Fruit fly (Drosophila melanogaster) whole organism, embryonic: ENCODE data around the gene Try29F.
A peak's percentile ranks its signal among the peaks of the same experiment; 100 is the strongest.

ENCODE experiments used
- Adf1 ChIP-seq: fragments of 200-800 bp; sonication (Bioruptor generic); IDR thresholded peaks from 2 replicates; pipeline ENCODE4 v1.3.6; 2022; ENCODE audit warnings: missing biosample characterization, missing genetic modification characterization
- B-H1 ChIP-seq: fragments of 200-800 bp; sonication (Bioruptor generic); IDR thresholded peaks from 3 replicates; pipeline ENCODE4 v1.3.6; 2022; ENCODE audit warnings: missing biosample characterization, missing genetic modification characterization
- Bdp1 ChIP-seq: fragments of 200-800 bp; sonication (Bioruptor generic); optimal IDR thresholded peaks from 3 replicates; lab custom pipeline; 2016; ENCODE audit warnings: missing biosample characterization, missing genetic modification characterization
- CG10959 ChIP-seq: fragments of 200-800 bp; sonication (Bioruptor generic); IDR thresholded peaks from 2 replicates; pipeline ENCODE4 v1.3.6; 2022; ENCODE audit warnings: missing biosample characterization, missing genetic modification characterization
- CG12219 ChIP-seq: fragments of 200-800 bp; sonication (Bioruptor generic); optimal IDR thresholded peaks from 3 replicates; lab custom pipeline; 2018; ENCODE audit warnings: missing biosample characterization, mild to moderate bottlenecking, missing genetic modification characterization
- CG12299 ChIP-seq: fragments of 200-800 bp; sonication (Bioruptor generic); optimal IDR thresholded peaks from 2 replicates; lab custom pipeline; 2018; ENCODE audit warnings: missing biosample characterization, mild to moderate bottlenecking, missing genetic modification characterization
- CG14014 ChIP-seq: fragments of 200-800 bp; sonication (Bioruptor generic); IDR thresholded peaks from 2 replicates; pipeline ENCODE4 v1.3.6; 2022; ENCODE audit warnings: missing biosample characterization, missing genetic modification characterization
- CG15073 ChIP-seq: fragments of 200-800 bp; sonication (Bioruptor generic); optimal IDR thresholded peaks from 2 replicates; lab custom pipeline; 2016; ENCODE audit warnings: missing biosample characterization, missing genetic modification characterization
- CG15514 ChIP-seq: fragments of 200-800 bp; sonication (Bioruptor generic); optimal IDR thresholded peaks from 3 replicates; lab custom pipeline; 2017; ENCODE audit warnings: missing biosample characterization, missing genetic modification characterization, mild to moderate bottlenecking, moderate library complexity, missing genetic modification reagents
- CG17361 ChIP-seq: fragments of 200-800 bp; sonication (Bioruptor generic); IDR thresholded peaks from 3 replicates; pipeline ENCODE4 v1.3.6; 2022; ENCODE audit warnings: missing biosample characterization, missing genetic modification characterization
- CG18011 ChIP-seq: fragments of 200-800 bp; sonication (Bioruptor generic); optimal IDR thresholded peaks from 2 replicates; lab custom pipeline; 2017; ENCODE audit warnings: missing biosample characterization, missing genetic modification characterization, mild to moderate bottlenecking, moderate library complexity, missing genotype
- CG3065 ChIP-seq: fragments of 200-800 bp; sonication (Bioruptor generic); optimal IDR thresholded peaks from 2 replicates; lab custom pipeline; 2016; ENCODE audit warnings: missing biosample characterization, missing genetic modification characterization
- CG31224 ChIP-seq: fragments of 200-800 bp; sonication (Bioruptor generic); IDR thresholded peaks from 2 replicates; pipeline ENCODE4 v1.3.6; 2022; ENCODE audit warnings: missing biosample characterization, missing genetic modification characterization
- CG31365 ChIP-seq: fragments of 200-800 bp; sonication (Bioruptor generic); optimal IDR thresholded peaks from 2 replicates; lab custom pipeline; 2018; ENCODE audit warnings: missing biosample characterization, mild to moderate bottlenecking, missing genetic modification characterization
- CG3281 ChIP-seq: fragments of 200-800 bp; sonication (Bioruptor generic); optimal IDR thresholded peaks from 3 replicates; lab custom pipeline; 2017; ENCODE audit warnings: missing biosample characterization, mild to moderate bottlenecking, missing genetic modification characterization
- CG6175 ChIP-seq: fragments of 200-800 bp; sonication (Bioruptor generic); IDR thresholded peaks from 3 replicates; pipeline ENCODE4 v1.3.6; 2022; ENCODE audit warnings: missing biosample characterization, missing genetic modification characterization
- CG6272 ChIP-seq: fragments of 200-800 bp; sonication (Bioruptor generic); IDR thresholded peaks from 2 replicates; pipeline ENCODE4 v1.3.6; 2022; ENCODE audit warnings: missing biosample characterization, missing genetic modification characterization
- CG6689 ChIP-seq: fragments of 200-800 bp; sonication (Bioruptor generic); IDR thresholded peaks from 2 replicates; pipeline ENCODE4 v1.3.6; 2022; ENCODE audit warnings: missing biosample characterization, missing genetic modification characterization
- CG7556 ChIP-seq: fragments of 200-800 bp; sonication (Bioruptor generic); optimal IDR thresholded peaks from 2 replicates; lab custom pipeline; 2017; ENCODE audit warnings: missing biosample characterization, mild to moderate bottlenecking, missing genetic modification characterization
- CG7963 ChIP-seq: fragments of 200-800 bp; sonication (Bioruptor generic); IDR thresholded peaks from 3 replicates; pipeline ENCODE4 v1.3.6; 2022; ENCODE audit warnings: missing biosample characterization, missing genetic modification characterization; ENCODE audit not compliant: partially characterized antibody
- CG8388 ChIP-seq: fragments of 200-800 bp; sonication (Bioruptor generic); optimal IDR thresholded peaks from 2 replicates; lab custom pipeline; 2019; ENCODE audit warnings: missing biosample characterization, mild to moderate bottlenecking, missing genetic modification characterization, moderate library complexity
- CHES-1-like ChIP-seq: fragments of 200-800 bp; sonication (Bioruptor generic); optimal IDR thresholded peaks from 2 replicates; lab custom pipeline; 2016; ENCODE audit warnings: missing biosample characterization, missing genetic modification characterization
- D19A ChIP-seq: fragments of 200-800 bp; optimal IDR thresholded peaks from 3 replicates; lab custom pipeline; 2019; ENCODE audit warnings: missing biosample characterization, mild to moderate bottlenecking, missing genetic modification characterization, moderate library complexity
- Dp ChIP-seq: fragments of 200-800 bp; sonication (Bioruptor generic); optimal IDR thresholded peaks from 2 replicates; lab custom pipeline; 2018; ENCODE audit warnings: missing biosample characterization, mild to moderate bottlenecking, missing genetic modification characterization, moderate library complexity
- HHEX ChIP-seq: fragments of 200-800 bp; sonication (Bioruptor generic); optimal IDR thresholded peaks from 3 replicates; lab custom pipeline; 2017; ENCODE audit warnings: missing biosample characterization, mild to moderate bottlenecking, missing genetic modification characterization, missing genetic modification reagents
- Hmr ChIP-seq: fragments of 200-800 bp; sonication (Bioruptor generic); optimal IDR thresholded peaks from 3 replicates; lab custom pipeline; 2017; ENCODE audit warnings: mild to moderate bottlenecking, missing biosample characterization, missing genetic modification reagents, missing genetic modification characterization
- Jarid2 ChIP-seq: fragments of 200-800 bp; sonication (Bioruptor generic); optimal IDR thresholded peaks from 3 replicates; lab custom pipeline; 2017; ENCODE audit warnings: mild to moderate bottlenecking, missing biosample characterization, missing genetic modification reagents, missing genetic modification characterization
- Mad ChIP-seq: fragments of 200-800 bp; sonication (Bioruptor generic); optimal IDR thresholded peaks from 2 replicates; lab custom pipeline; 2016; ENCODE audit warnings: missing biosample characterization, missing genetic modification characterization
- Trl ChIP-seq, 3 experiments: fragments of >200 bp in 2 of 3; fragments of 200-800 bp in 1 of 3; sonication (Bioruptor generic) in 1 of 3; optimal IDR thresholded peaks; 2 replicates in 1 of 3; 3 replicates in 2 of 3; lab custom pipeline; 2016 to 2017; ENCODE audit warnings: missing biosample characterization in 1 of 3, missing genetic modification characterization in 1 of 3
- ara ChIP-seq: fragments of 200-800 bp; sonication (Bioruptor generic); IDR thresholded peaks from 2 replicates; pipeline ENCODE4 v1.3.6; 2022; ENCODE audit warnings: missing biosample characterization, missing genetic modification characterization
- ato ChIP-seq: fragments of 200-800 bp; sonication (Bioruptor generic); IDR thresholded peaks from 2 replicates; pipeline ENCODE4 v1.3.6; 2022; ENCODE audit warnings: missing biosample characterization, missing genetic modification characterization; ENCODE audit not compliant: partially characterized antibody
- bsh ChIP-seq, 2 experiments: fragments of 200-800 bp; sonication (Bioruptor generic); optimal IDR thresholded peaks; 2 replicates each; lab custom pipeline; 2017 to 2018; ENCODE audit warnings: mild to moderate bottlenecking in 2 of 2, missing biosample characterization in 2 of 2, missing genetic modification characterization in 2 of 2, moderate library complexity in 1 of 2
- dmrt11E ChIP-seq: fragments of 200-800 bp; sonication (Bioruptor generic); optimal IDR thresholded peaks from 3 replicates; lab custom pipeline; 2018; ENCODE audit warnings: missing biosample characterization, mild to moderate bottlenecking, missing genetic modification characterization, moderate library complexity
- dpn ChIP-seq, 2 experiments: fragments of 200-800 bp; sonication (Bioruptor generic); optimal IDR thresholded peaks; 3 replicates each; lab custom pipeline; 2016; ENCODE audit warnings: missing biosample characterization in 2 of 2, missing genetic modification characterization in 2 of 2
- esg ChIP-seq: fragments of 200-800 bp; sonication (Bioruptor generic); conservative IDR thresholded peaks from 2 replicates; pipeline ENCODE4 v1.3.6; 2022; ENCODE audit warnings: missing biosample characterization, missing genetic modification characterization
- gcm ChIP-seq: fragments of 200-800 bp; sonication (Bioruptor generic); optimal IDR thresholded peaks from 2 replicates; lab custom pipeline; 2019; ENCODE audit warnings: missing biosample characterization, mild to moderate bottlenecking, missing genetic modification characterization, moderate library complexity
- hbn ChIP-seq: fragments of 200-800 bp; sonication (Bioruptor generic); IDR thresholded peaks from 2 replicates; pipeline ENCODE4 v1.3.6; 2022; ENCODE audit warnings: missing biosample characterization, missing genetic modification characterization; ENCODE audit not compliant: partially characterized antibody
- klu ChIP-seq: fragments of 200-800 bp; sonication (Bioruptor generic); IDR thresholded peaks from 2 replicates; pipeline ENCODE4 v1.3.6; 2022; ENCODE audit warnings: missing biosample characterization, missing genetic modification characterization
- mam ChIP-seq: fragments of 200-800 bp; sonication (Bioruptor generic); optimal IDR thresholded peaks from 3 replicates; lab custom pipeline; 2016; ENCODE audit warnings: missing biosample characterization, missing genetic modification characterization
- mld ChIP-seq: fragments of 200-800 bp; sonication (Bioruptor generic); IDR thresholded peaks from 3 replicates; pipeline ENCODE4 v1.3.6; 2022; ENCODE audit warnings: missing biosample characterization, missing genetic modification characterization; ENCODE audit not compliant: partially characterized antibody
- pan ChIP-seq, 4 experiments: fragments of >200 bp in 3 of 4; fragments of 200-800 bp in 1 of 4; sonication (Bioruptor generic) in 1 of 4; optimal IDR thresholded peaks in 3 of 4; IDR thresholded peaks in 1 of 4; 2 replicates each; pipeline versions ENCODE4 v1.3.6 to Lab custom; 2017 to 2022; ENCODE audit warnings: missing biosample characterization in 2 of 4, missing genetic modification characterization in 2 of 4, mixed read lengths in 1 of 4
- pros ChIP-seq: fragments of 200-800 bp; sonication (Bioruptor generic); optimal IDR thresholded peaks from 3 replicates; lab custom pipeline; 2019; ENCODE audit warnings: missing biosample characterization, mild to moderate bottlenecking, missing genetic modification characterization, moderate library complexity
- schlank ChIP-seq: fragments of 200-800 bp; sonication (Bioruptor generic); optimal IDR thresholded peaks from 2 replicates; lab custom pipeline; 2018; ENCODE audit warnings: missing biosample characterization, mild to moderate bottlenecking, missing genetic modification characterization
- sd ChIP-seq: fragments of 200-800 bp; sonication (Bioruptor generic); optimal IDR thresholded peaks from 3 replicates; lab custom pipeline; 2018; ENCODE audit warnings: missing biosample characterization, mild to moderate bottlenecking, missing genetic modification characterization, moderate library complexity
- sob ChIP-seq: fragments of 200-800 bp; sonication (Bioruptor generic); IDR thresholded peaks from 2 replicates; pipeline ENCODE4 v1.3.6; 2022; ENCODE audit warnings: missing biosample characterization, missing genetic modification characterization
- ssp ChIP-seq: fragments of 200-800 bp; sonication (Bioruptor generic); IDR thresholded peaks from 2 replicates; pipeline ENCODE4 v1.3.6; 2022; ENCODE audit warnings: missing biosample characterization, missing genetic modification characterization

The Try29F gene

dm6 chr2L:8952194-8953037 lies 45.9 kb upstream of the Try29F start (continued):
- TF ChIP-seq pan (optimal IDR thresholded peaks at IDR 0.05; lab: Kevin White, UChicago): no peak
- peak in 1 of 2 experiments; percentile 59 for TF ChIP-seq pan (GFP tag; optimal IDR thresholded peaks at IDR 0.05 in 1 of 2, IDR thresholded peaks at IDR 0.05 in 1 of 2)
- peak; percentile 39 for TF ChIP-seq CG15514 (GFP tag; lab: Kevin White, UChicago)
- no peak for TF ChIP-seq hbn
- no peak for TF ChIP-seq CG6689 (GFP tag; lab: Robert Waterston, UW)
- TF ChIP-seq CHES-1-like: peak; percentile 17
- TF ChIP-seq CG12299 (tag; lab: Kevin White, UChicago): no peak
- peak; percentile 28 for TF ChIP-seq CG3281 (GFP tag; lab: Kevin White, UChicago)
- 0 out of 3 replicates have a peak, but pooled peaks have one; percentile 18 for TF ChIP-seq CG7963 (GFP tag; lab: Robert Waterston, UW)
- TF ChIP-seq bsh (GFP tag; optimal IDR thresholded peaks at IDR 0.05; lab: Kevin White, UChicago): peak; percentile 27 to 33
- no peak for TF ChIP-seq klu (GFP tag; lab: Robert Waterston, UW)
- TF ChIP-seq CG18011 (GFP tag; lab: Kevin White, UChicago): peak; percentile 97
- peak; percentile 54; the same call in 1 of the 2 replicates for TF ChIP-seq ara (GFP tag; lab: Robert Waterston, UW)
- TF ChIP-seq pros (GFP tag; lab: Kevin White, UChicago): no peak
- peak; percentile 9 for TF ChIP-seq mam (GFP tag; lab: Kevin White, UChicago)
- TF ChIP-seq CG6175 (GFP tag; lab: Robert Waterston, UW): no peak
- TF ChIP-seq ato (GFP tag; lab: Robert Waterston, UW): no peak
- peak; percentile 5 for TF ChIP-seq schlank (tag; lab: Kevin White, UChicago)
- 0 out of 2 replicates have a peak, but pooled peaks have one; percentile 36 for TF ChIP-seq CG31224
- no peak for TF ChIP-seq Trl (optimal IDR thresholded peaks at IDR 0.05; lab: Kevin White, UChicago)
- TF ChIP-seq Trl (GFP tag; optimal IDR thresholded peaks at IDR 0.05; lab: Kevin White, UChicago): no peak
- TF ChIP-seq CG17361 (GFP tag; lab: Robert Waterston, UW): peak; percentile 62; the same call in 2 of the 3 replicates
- peak; percentile 36; the same call in 1 of the 2 replicates for TF ChIP-seq sob (GFP tag; lab: Robert Waterston, UW)
- no peak for TF ChIP-seq Bdp1 (GFP tag; lab: Kevin White, UChicago)
- peak; percentile 33; the same call in 1 of the 2 replicates for TF ChIP-seq CG6272 (GFP tag; lab: Robert Waterston, UW)
- peak; percentile 61; the same call in 1 of the 2 replicates for TF ChIP-seq CG14014
- TF ChIP-seq Hmr (GFP tag; lab: Kevin White, UChicago): peak; percentile 54
- TF ChIP-seq CG3065 (GFP tag; lab: Kevin White, UChicago): peak; percentile 30
- TF ChIP-seq HHEX (GFP tag; lab: Kevin White, UChicago): peak; percentile 52
- TF ChIP-seq D19A (tag; lab: Kevin White, UChicago): no peak
- TF ChIP-seq CG7556: no peak
- TF ChIP-seq CG12219 (GFP tag; lab: Kevin White, UChicago): peak; percentile 30
- TF ChIP-seq Dp (GFP tag; lab: Kevin White, UChicago): peak; percentile 14
- peak; percentile 6 for TF ChIP-seq dmrt11E (tag; lab: Kevin White, UChicago)
- TF ChIP-seq sd (tag; lab: Kevin White, UChicago): peak; percentile 32
- TF ChIP-seq Adf1 (GFP tag; lab: Robert Waterston, UW): no peak
- no peak for TF ChIP-seq CG10959 (GFP tag; lab: Robert Waterston, UW)
- TF ChIP-seq B-H1 (GFP tag; lab: Robert Waterston, UW): peak; percentile 33; the same call in 1 of the 3 replicates
- no peak for TF ChIP-seq mld (GFP tag; lab: Robert Waterston, UW)
- peak; percentile 16 for TF ChIP-seq Jarid2 (GFP tag; lab: Kevin White, UChicago)
- TF ChIP-seq esg (GFP tag; lab: Robert Waterston, UW): no peak; the same call in 1 of the 2 replicates
- TF ChIP-seq ssp: no peak
- TF ChIP-seq Mad (GFP tag; lab: Kevin White, UChicago): peak; percentile 1
- TF ChIP-seq CG15073: no peak
- no peak for TF ChIP-seq gcm (GFP tag; lab: Kevin White, UChicago)
- TF ChIP-seq dpn (GFP tag; optimal IDR thresholded peaks at IDR 0.05; lab: Kevin White, UChicago): peak; percentile 25 to 69
- no peak for TF ChIP-seq CG31365
- TF ChIP-seq CG8388: peak; percentile 42
